Fruit fly (Drosophila melanogaster): Measurements from ENCODE around the gene CG31668.

CG31668 gene

dm6 chr2L:2164520-2165237 is 41.3 kb downstream of the CG31668 start (continued):
- peak; percentile 56 for TF ChIP-seq CG8944 (GFP tag; optimal IDR thresholded peaks at IDR 0.05)
- peak; percentile 70 for TF ChIP-seq gsb-n (tag; optimal IDR thresholded peaks at IDR 0.05)
- peak; percentile 72 for TF ChIP-seq NC2α (GFP tag; optimal IDR thresholded peaks at IDR 0.05)
- peak; percentile 78 for TF ChIP-seq trem (tag; optimal IDR thresholded peaks at IDR 0.05)
- TF ChIP-seq cwo (GFP tag; optimal IDR thresholded peaks at IDR 0.05) = no peak
- TF ChIP-seq croc (GFP tag; conservative IDR thresholded peaks at IDR 0.05) = peak; percentile 64
- peak; percentile 32 for TF ChIP-seq tio (GFP tag; optimal IDR thresholded peaks at IDR 0.05)
- TF ChIP-seq PHDP (tag; optimal IDR thresholded peaks at IDR 0.05) = no peak
- TF ChIP-seq CG4328 (GFP tag; optimal IDR thresholded peaks at IDR 0.05) = peak; percentile 16
- no peak for TF ChIP-seq CG2120 (GFP tag; optimal IDR thresholded peaks at IDR 0.05)
- peak; percentile 63 for TF ChIP-seq CG10462 (GFP tag; optimal IDR thresholded peaks at IDR 0.05)
- peak; percentile 51 for TF ChIP-seq sqz (GFP tag; optimal IDR thresholded peaks at IDR 0.05)
- no peak for TF ChIP-seq bowl (GFP tag; IDR thresholded peaks at IDR 0.05)
- no peak for TF ChIP-seq danr (GFP tag; IDR thresholded peaks at IDR 0.05)
- no peak for TF ChIP-seq Dp (GFP tag; optimal IDR thresholded peaks at IDR 0.05)
- TF ChIP-seq CG3407 (GFP tag; optimal IDR thresholded peaks at IDR 0.05) = peak; percentile 10
- peak; percentile 100 for TF ChIP-seq CG15479 (GFP tag; optimal IDR thresholded peaks at IDR 0.05)
- no peak for TF ChIP-seq CG3838 (GFP tag; optimal IDR thresholded peaks at IDR 0.05)
- TF ChIP-seq CG4820 (GFP tag; optimal IDR thresholded peaks at IDR 0.05) = peak; percentile 72
- TF ChIP-seq CG30020 (tag; optimal IDR thresholded peaks at IDR 0.05) = peak; percentile 21
- peak; percentile 95 for TF ChIP-seq lbe (GFP tag; optimal IDR thresholded peaks at IDR 0.05)
- peak; percentile 65 for TF ChIP-seq CG7271 (tag; optimal IDR thresholded peaks at IDR 0.05)
- no peak for TF ChIP-seq cg (GFP tag; optimal IDR thresholded peaks at IDR 0.05)
- peak; percentile 48 for TF ChIP-seq CG1529 (GFP tag; optimal IDR thresholded peaks at IDR 0.05)
- peak; percentile 60 for TF ChIP-seq CG1832 (GFP tag; optimal IDR thresholded peaks at IDR 0.05)
- peak; percentile 93 for TF ChIP-seq CG4404 (GFP tag; IDR thresholded peaks at IDR 0.05)
- TF ChIP-seq wdn (GFP tag; IDR thresholded peaks at IDR 0.05) = no peak
- no peak for TF ChIP-seq luna (GFP tag; optimal IDR thresholded peaks at IDR 0.05)
- TF ChIP-seq CG3281 (GFP tag; optimal IDR thresholded peaks at IDR 0.05) = no peak
- no peak for TF ChIP-seq Atf3 (GFP tag; optimal IDR thresholded peaks at IDR 0.05)
- peak; percentile 33 for TF ChIP-seq HHEX (GFP tag; optimal IDR thresholded peaks at IDR 0.05)
- no peak for TF ChIP-seq fd3F (GFP tag; optimal IDR thresholded peaks at IDR 0.05)
- 0 out of 2 replicates have a peak, but pooled peaks have one; percentile 19 for TF ChIP-seq CG31224 (GFP tag; IDR thresholded peaks at IDR 0.05)
- peak; percentile 61 for TF ChIP-seq CG12219 (GFP tag; optimal IDR thresholded peaks at IDR 0.05)
- TF ChIP-seq bcd (GFP tag; optimal IDR thresholded peaks at IDR 0.05) = peak; percentile 44
- TF ChIP-seq caup (GFP tag; optimal IDR thresholded peaks at IDR 0.05; ENCODE audit: severe bottlenecking) = no peak
- TF ChIP-seq prd (optimal IDR thresholded peaks at IDR 0.05) = no peak
- TF ChIP-seq prd (GFP tag; IDR thresholded peaks at IDR 0.05) = peak; percentile 96
- no peak for TF ChIP-seq zen2 (GFP tag; IDR thresholded peaks at IDR 0.05; ENCODE audit: partially characterized antibody)
- TF ChIP-seq Aef1 (GFP tag; IDR thresholded peaks at IDR 0.05) = no peak
- TF ChIP-seq CG12769 (tag; optimal IDR thresholded peaks at IDR 0.05) = no peak
- TF ChIP-seq CG5953 (GFP tag; IDR thresholded peaks at IDR 0.05) = no peak
- TF ChIP-seq MBD-R2 (GFP tag; IDR thresholded peaks at IDR 0.05) = no peak
- peak in 1 of 2 experiments; percentile 76 for TF ChIP-seq eve (GFP tag; optimal IDR thresholded peaks at IDR 0.05)
- no peak for TF ChIP-seq Mrtf (GFP tag; IDR thresholded peaks at IDR 0.05)
- TF ChIP-seq CG10366 (GFP tag; IDR thresholded peaks at IDR 0.05) = peak; percentile 42
- TF ChIP-seq unc-4 (GFP tag; IDR thresholded peaks at IDR 0.05; ENCODE audit: partially characterized antibody) = no peak
- TF ChIP-seq chm (GFP tag; IDR thresholded peaks at IDR 0.05) = peak; percentile 79; the same call in 1 of the 2 replicates
- TF ChIP-seq Bgb (GFP tag; IDR thresholded peaks at IDR 0.05; ENCODE audit: partially characterized antibody) = no peak
- peak; percentile 60 for TF ChIP-seq CG13424 (tag; optimal IDR thresholded peaks at IDR 0.05)
